Worm (Caenorhabditis elegans): ENCODE results near the gene cpf-1.

Gene cpf-1

DNA sequence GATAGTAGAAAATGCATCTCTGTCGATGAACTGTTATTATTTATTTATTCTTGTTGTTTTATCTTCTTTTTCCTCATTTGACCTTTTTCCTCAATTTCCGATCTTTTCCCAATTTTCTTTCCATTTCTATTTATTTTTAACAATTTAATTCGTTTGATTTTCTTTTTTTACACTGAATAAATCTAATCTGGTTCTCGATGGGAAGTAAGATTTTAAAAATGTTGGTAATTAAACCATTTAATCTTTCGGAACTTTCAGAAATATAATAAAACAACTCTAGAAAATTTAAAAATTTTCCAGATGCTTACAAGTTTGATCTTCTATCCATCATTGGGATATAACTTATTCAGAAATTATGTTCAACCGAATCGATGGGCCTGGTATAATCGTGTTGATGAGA, 4.3 kb upstream of the cpf-1 start, which contains the start of gene F28C6.8:
TSS of gene F28C6.8 (plus strand) at position 301 of the 400 bp plus-strand sequence.
- no peak for TF ChIP-seq ztf-22 (GFP tag; optimal IDR thresholded peaks at IDR 0.05)
- no peak for TF ChIP-seq ztf-26 (tag; optimal IDR thresholded peaks at IDR 0.05)
- peak; percentile 16 for TF ChIP-seq F49E8.2 (tag; optimal IDR thresholded peaks at IDR 0.05; ENCODE audit: insufficient read depth)
- no peak for TF ChIP-seq dox-1 (GFP tag; IDR thresholded peaks at IDR 0.05)

ce11 chrII:8603567-8604359, 1.5 kb upstream of the cpf-1 start, which contains the start of gene suf-1:
TSS of gene suf-1 (plus strand) at chrII:8603846.
- 0 out of 2 replicates have a peak, but pooled peaks have one; percentile 10 for TF ChIP-seq K11D2.4 (GFP tag; IDR thresholded peaks at IDR 0.05)
- no peak for TF ChIP-seq lir-1 (GFP tag; conservative IDR thresholded peaks at IDR 0.05)
- peak; percentile 36 for TF ChIP-seq tbp1 (GFP tag; optimal IDR thresholded peaks at IDR 0.05)
- no peak for TF ChIP-seq dpff-1 (tag; optimal IDR thresholded peaks at IDR 0.05)
- TF ChIP-seq F55B11.4 (tag; optimal IDR thresholded peaks at IDR 0.05; ENCODE audit: borderline replicate concordance, insufficient read depth): no peak
- no peak for TF ChIP-seq ets-4 (GFP tag; optimal IDR thresholded peaks at IDR 0.05)
- no peak for TF ChIP-seq attf-3 (GFP tag; conservative IDR thresholded peaks at IDR 0.05)
- no peak for TF ChIP-seq nfya-1 (tag; optimal IDR thresholded peaks at IDR 0.05; ENCODE audit: borderline replicate concordance, insufficient read depth)
- no peak for TF ChIP-seq Y67H2A.10 (GFP tag; conservative IDR thresholded peaks at IDR 0.05)
- TF ChIP-seq sptf-2 (GFP tag; optimal IDR thresholded peaks at IDR 0.05): no peak
- TF ChIP-seq T07F8.4 (tag; optimal IDR thresholded peaks at IDR 0.05): no peak
- no peak for TF ChIP-seq ceh-79 (tag; optimal IDR thresholded peaks at IDR 0.05)
- TF ChIP-seq xnd-1 (tag; optimal IDR thresholded peaks at IDR 0.05): peak; percentile 45
- peak; percentile 39; the same call in 1 of the 2 replicates for TF ChIP-seq nfyb-1 (GFP tag; IDR thresholded peaks at IDR 0.05)
- peak; percentile 35; the same call in 1 of the 2 replicates for TF ChIP-seq D2030.7 (GFP tag; IDR thresholded peaks at IDR 0.05)
- no peak for TF ChIP-seq F57C9.4 (tag; optimal IDR thresholded peaks at IDR 0.05)
- TF ChIP-seq attf-6 (GFP tag; IDR thresholded peaks at IDR 0.05): peak; percentile 73
- no peak for TF ChIP-seq zfh-2 (GFP tag; conservative IDR thresholded peaks at IDR 0.05)
- TF ChIP-seq let-526 (GFP tag; IDR thresholded peaks at IDR 0.05): no peak
- TF ChIP-seq nhr-27 (tag; optimal IDR thresholded peaks at IDR 0.05): no peak
- TF ChIP-seq F49E8.2 (tag; optimal IDR thresholded peaks at IDR 0.05; ENCODE audit: insufficient read depth): peak; percentile 94
- TF ChIP-seq tlf-1 (GFP tag; optimal IDR thresholded peaks at IDR 0.05): peak; percentile 79
- no peak for TF ChIP-seq aptf-2 (GFP tag; conservative IDR thresholded peaks at IDR 0.05)
- no peak for TF ChIP-seq dpl-1 (GFP tag; optimal IDR thresholded peaks at IDR 0.05)
- TF ChIP-seq F23B12.7 (tag; optimal IDR thresholded peaks at IDR 0.05; ENCODE audit: insufficient read depth): peak; percentile 61
- peak; percentile 85 for TF ChIP-seq madf-6 (GFP tag; IDR thresholded peaks at IDR 0.05)
- peak; percentile 88 for TF ChIP-seq madf-3 (GFP tag; IDR thresholded peaks at IDR 0.05)
- TF ChIP-seq lsl-1 (GFP tag; optimal IDR thresholded peaks at IDR 0.05): peak; percentile 58
- no peak for TF ChIP-seq nhr-80 (tag; optimal IDR thresholded peaks at IDR 0.05)
- 0 out of 2 replicates have a peak, but pooled peaks have one; percentile 34 for TF ChIP-seq Y95B8A.8 (GFP tag; IDR thresholded peaks at IDR 0.05)
- TF ChIP-seq B0019.2 (GFP tag; conservative IDR thresholded peaks at IDR 0.05): no peak; the same call in 1 of the 2 replicates
- TF ChIP-seq C17E4.6 (GFP tag; IDR thresholded peaks at IDR 0.05): peak; percentile 60
- TF ChIP-seq mcd-1 (GFP tag; IDR thresholded peaks at IDR 0.05): peak; percentile 34; the same call in 1 of the 2 replicates
- no peak for TF ChIP-seq ztf-6 (GFP tag; IDR thresholded peaks at IDR 0.05)
- TF ChIP-seq bed-2 (GFP tag; IDR thresholded peaks at IDR 0.05): no peak
- TF ChIP-seq athp-1 (tag; optimal IDR thresholded peaks at IDR 0.05): peak; percentile 40
- no peak for TF ChIP-seq ceh-27 (GFP tag; optimal IDR thresholded peaks at IDR 0.05)
- 0 out of 2 replicates have a peak, but pooled peaks have one; percentile 20 for TF ChIP-seq bed-1 (GFP tag; IDR thresholded peaks at IDR 0.05)
- no peak for TF ChIP-seq lin-40 (tag; optimal IDR thresholded peaks at IDR 0.05)
- no peak for TF ChIP-seq gei-17 (GFP tag; optimal IDR thresholded peaks at IDR 0.05)
- no peak for TF ChIP-seq F22D6.2 (tag; optimal IDR thresholded peaks at IDR 0.05)

Measured in whole organism, young adult.